Worm (Caenorhabditis elegans) whole organism, L4/young adult: Measurements from ENCODE around the gene ift-43.

Source experiments
- W03F9.2 ChIP-seq: fragments of 150-350 bp; optimal IDR thresholded peaks from 2 replicates; lab custom pipeline; 2014; ENCODE audit warnings: missing biosample characterization, missing genetic modification characterization
- him-1 ChIP-seq: sonication (generic microtip); optimal IDR thresholded peaks from 2 replicates; lab custom pipeline; 2016; ENCODE audit warnings: missing genotype, missing genetic modification reagents, missing genetic modification characterization, missing compliant biosample characterization

DNA sequence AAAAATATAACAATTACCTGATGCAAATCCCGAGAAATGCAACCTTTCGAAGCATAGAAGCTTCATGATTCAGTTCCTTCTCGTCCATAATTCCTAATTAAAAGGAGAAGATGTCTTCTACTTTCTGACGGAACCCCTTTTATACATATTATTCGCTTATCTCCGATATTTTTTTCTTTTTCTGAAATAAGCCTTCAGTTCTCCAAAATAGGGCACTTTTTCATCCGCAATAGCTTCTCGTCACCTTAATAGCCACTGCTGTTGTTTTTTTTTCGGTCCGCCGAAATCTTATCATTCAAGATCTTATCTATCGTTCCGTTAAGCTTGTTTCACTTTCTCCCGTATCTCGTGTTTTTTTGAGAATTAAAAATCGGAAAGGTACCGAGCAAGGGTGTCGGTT lies 8.3 kb downstream of the ift-43 start, which contains the start of gene bli-2:
- no peak for TF ChIP-seq him-1 (tag; lab: Kevin White, UChicago)
- no peak for TF ChIP-seq W03F9.2 (tag; lab: Kevin White, UChicago)
